Worm (Caenorhabditis elegans) whole organism, L1 larva: ENCODE data around the gene ZC190.5.
A peak's percentile ranks its signal among the peaks of the same experiment; 100 is the strongest.

Experiments
- C16A3.4 ChIP-seq: fragments of 150-350 bp; optimal IDR thresholded peaks from 2 replicates; lab custom pipeline; 2014; ENCODE audit warnings: missing biosample characterization, missing genetic modification characterization
- F16B12.6 ChIP-seq: fragments of 150-350 bp; optimal IDR thresholded peaks from 2 replicates; lab custom pipeline; 2014; ENCODE audit warnings: missing biosample characterization, missing genetic modification characterization
- Y116A8C.19 ChIP-seq: sonication (generic microtip); optimal IDR thresholded peaks from 2 replicates; lab custom pipeline; 2016; ENCODE audit warnings: missing compliant biosample characterization, missing genetic modification characterization, borderline replicate concordance
- aha-1 ChIP-seq: fragments of 150-350 bp; optimal IDR thresholded peaks from 2 replicates; lab custom pipeline; 2014; ENCODE audit warnings: missing biosample characterization, missing genetic modification characterization
- alr-1 ChIP-seq: fragments of 200-800 bp; sonication (Bioruptor generic); optimal IDR thresholded peaks from 2 replicates; lab custom pipeline; 2018; ENCODE audit warnings: borderline replicate concordance, mild to moderate bottlenecking, missing genetic modification characterization, missing compliant biosample characterization
- ceh-8 ChIP-seq: fragments of 200-800 bp; sonication (Bioruptor generic); optimal IDR thresholded peaks from 2 replicates; lab custom pipeline; 2018; ENCODE audit warnings: mild to moderate bottlenecking, missing genetic modification characterization, moderate library complexity, missing compliant biosample characterization
- dpl-1 ChIP-seq, 3 experiments: fragments of 150-350 bp in 2 of 3; sonication (generic microtip) in 1 of 3; optimal IDR thresholded peaks; 2 replicates each; lab custom pipeline; 2014 to 2017; ENCODE audit warnings: missing biosample characterization in 3 of 3, missing genetic modification characterization in 3 of 3, missing genetic modification reagents in 3 of 3
- egl-27 ChIP-seq, 2 experiments: fragments of 150-350 bp in 1 of 2; sonication (generic microtip); optimal IDR thresholded peaks; 3 replicates each; lab custom pipeline; 2017 to 2018; ENCODE audit warnings: missing biosample characterization in 2 of 2, missing genetic modification characterization in 2 of 2, missing genetic modification reagents in 2 of 2
- elt-2 ChIP-seq: sonication (generic microtip); optimal IDR thresholded peaks from 2 replicates; lab custom pipeline; 2016; ENCODE audit warnings: missing genetic modification characterization, mild to moderate bottlenecking, inconsistent platforms, missing compliant biosample characterization, missing genetic modification reagents
- ets-5 ChIP-seq: fragments of 200-800 bp; sonication (Bioruptor generic); IDR thresholded peaks from 2 replicates; pipeline ENCODE4 v1.3.6; 2022; ENCODE audit warnings: missing genetic modification characterization, missing compliant biosample characterization
- fkh-10 ChIP-seq: sonication (generic microtip); optimal IDR thresholded peaks from 2 replicates; lab custom pipeline; 2017; ENCODE audit warnings: missing biosample characterization, missing genetic modification reagents, missing genetic modification characterization
- fos-1 ChIP-seq: fragments of 150-350 bp; optimal IDR thresholded peaks from 2 replicates; lab custom pipeline; 2014; ENCODE audit warnings: missing biosample characterization, missing genetic modification characterization
- grh-1 ChIP-seq: fragments of 200-800 bp; sonication (Bioruptor generic); IDR thresholded peaks from 2 replicates; pipeline ENCODE4 v1.3.6; 2022; ENCODE audit warnings: missing genetic modification reagents, missing genetic modification characterization, missing compliant biosample characterization
- hlh-4 ChIP-seq: sonication (generic microtip); optimal IDR thresholded peaks from 2 replicates; lab custom pipeline; 2016; ENCODE audit warnings: mild to moderate bottlenecking, missing genetic modification characterization, missing compliant biosample characterization
- irx-1 ChIP-seq: sonication (generic microtip); optimal IDR thresholded peaks from 2 replicates; lab custom pipeline; 2016; ENCODE audit warnings: missing genetic modification characterization, missing compliant biosample characterization
- isw-1 ChIP-seq: fragments of 200-800 bp; sonication (Bioruptor generic); IDR thresholded peaks from 2 replicates; pipeline ENCODE4 v1.3.6; 2022; ENCODE audit warnings: missing genetic modification characterization, missing compliant biosample characterization
- lin-13 ChIP-seq: fragments of 150-350 bp; optimal IDR thresholded peaks from 2 replicates; lab custom pipeline; 2014; ENCODE audit warnings: missing biosample characterization, missing genetic modification reagents, missing genetic modification characterization
- lin-14 ChIP-seq: fragments of 200-800 bp; sonication (Bioruptor generic); optimal IDR thresholded peaks from 2 replicates; lab custom pipeline; 2018; ENCODE audit warnings: mild to moderate bottlenecking, missing genetic modification characterization, moderate library complexity, missing compliant biosample characterization
- lin-15B ChIP-seq: fragments of 150-350 bp; sonication (generic microtip); optimal IDR thresholded peaks from 3 replicates; lab custom pipeline; 2014; ENCODE audit warnings: missing biosample characterization, missing genetic modification characterization
- lin-35 ChIP-seq, 2 experiments: fragments of 150-350 bp; optimal IDR thresholded peaks; 2 replicates each; lab custom pipeline; 2014; ENCODE audit warnings: missing biosample characterization in 2 of 2, missing genetic modification characterization in 2 of 2, missing genetic modification reagents in 2 of 2
- lin-39 ChIP-seq: fragments of 150-350 bp; optimal IDR thresholded peaks from 2 replicates; lab custom pipeline; 2014; ENCODE audit warnings: missing biosample characterization, missing genetic modification reagents, missing genetic modification characterization
- lir-3 ChIP-seq: sonication (generic microtip); optimal IDR thresholded peaks from 2 replicates; lab custom pipeline; 2016; ENCODE audit warnings: mild to moderate bottlenecking, missing genetic modification characterization, moderate library complexity, missing compliant biosample characterization; ENCODE audit not compliant: poor library complexity
- mab-9 ChIP-seq: fragments of 200-800 bp; sonication (Bioruptor generic); IDR thresholded peaks from 2 replicates; pipeline ENCODE4 v1.3.6; 2022; ENCODE audit warnings: missing genetic modification reagents, missing genetic modification characterization, missing compliant biosample characterization
- mdl-1 ChIP-seq, 2 experiments: fragments of 150-350 bp; optimal IDR thresholded peaks; 2 replicates each; lab custom pipeline; 2014 to 2017; ENCODE audit warnings: missing biosample characterization in 2 of 2, missing genetic modification characterization in 2 of 2, inconsistent platforms in 1 of 2
- mef-2 ChIP-seq: fragments of 150-350 bp; optimal IDR thresholded peaks from 2 replicates; lab custom pipeline; 2014; ENCODE audit warnings: missing biosample characterization, missing genetic modification characterization
- nhr-11 ChIP-seq: fragments of 150-350 bp; optimal IDR thresholded peaks from 2 replicates; lab custom pipeline; 2014; ENCODE audit warnings: missing biosample characterization, missing genetic modification characterization
- nhr-20 ChIP-seq: sonication (generic microtip); optimal IDR thresholded peaks from 2 replicates; lab custom pipeline; 2016; ENCODE audit warnings: mild to moderate bottlenecking, missing genetic modification characterization, missing compliant biosample characterization
- nhr-237 ChIP-seq: fragments of 150-350 bp; optimal IDR thresholded peaks from 2 replicates; lab custom pipeline; 2014; ENCODE audit warnings: missing biosample characterization, missing genetic modification characterization
- nhr-47 ChIP-seq: sonication (generic microtip); optimal IDR thresholded peaks from 2 replicates; lab custom pipeline; 2016; ENCODE audit warnings: mild to moderate bottlenecking, missing genetic modification characterization, moderate library complexity, missing compliant biosample characterization
- nhr-71 ChIP-seq: sonication (generic microtip); optimal IDR thresholded peaks from 2 replicates; lab custom pipeline; 2016; ENCODE audit warnings: mild to moderate bottlenecking, missing genetic modification characterization, moderate library complexity, missing compliant biosample characterization
- nhr-76 ChIP-seq: sonication (generic microtip); optimal IDR thresholded peaks from 2 replicates; lab custom pipeline; 2017; ENCODE audit warnings: missing biosample characterization, missing genetic modification characterization
- nhr-77 ChIP-seq: fragments of 150-350 bp; optimal IDR thresholded peaks from 2 replicates; lab custom pipeline; 2014; ENCODE audit warnings: missing biosample characterization, missing genetic modification characterization
- nhr-84 ChIP-seq: sonication (generic microtip); optimal IDR thresholded peaks from 2 replicates; lab custom pipeline; 2017; ENCODE audit warnings: missing biosample characterization, missing genetic modification characterization
- nhr-85 ChIP-seq: sonication (generic microtip); peaks from one replicate; lab custom pipeline; 2016; ENCODE audit warnings: missing genetic modification characterization, inconsistent platforms, missing compliant biosample characterization
- nhr-90 ChIP-seq: sonication (generic microtip); optimal IDR thresholded peaks from 2 replicates; lab custom pipeline; 2016; ENCODE audit warnings: mild to moderate bottlenecking, missing genetic modification characterization, missing compliant biosample characterization; ENCODE audit not compliant: poor library complexity
- pag-3 ChIP-seq: sonication (generic microtip); optimal IDR thresholded peaks from 2 replicates; lab custom pipeline; 2017; ENCODE audit warnings: missing genetic modification characterization, mild to moderate bottlenecking, missing compliant biosample characterization, antibody characterized with exemption, borderline replicate concordance; ENCODE audit not compliant: insufficient read depth
- pax-3 ChIP-seq: fragments of 200-800 bp; sonication (Bioruptor generic); optimal IDR thresholded peaks from 2 replicates; lab custom pipeline; 2018; ENCODE audit warnings: mild to moderate bottlenecking, missing genetic modification characterization, moderate library complexity, missing compliant biosample characterization
- pqm-1 ChIP-seq: sonication (generic microtip); optimal IDR thresholded peaks from 3 replicates; lab custom pipeline; 2017; ENCODE audit warnings: missing biosample characterization, missing genetic modification characterization
- snu-23 ChIP-seq: sonication (generic microtip); optimal IDR thresholded peaks from 2 replicates; lab custom pipeline; 2016; ENCODE audit warnings: missing genetic modification characterization, missing compliant biosample characterization
- sox-4 ChIP-seq: sonication (generic microtip); optimal IDR thresholded peaks from 2 replicates; lab custom pipeline; 2016; ENCODE audit warnings: missing genetic modification characterization, missing compliant biosample characterization
- swsn-7 ChIP-seq: sonication (generic microtip); optimal IDR thresholded peaks from 2 replicates; lab custom pipeline; 2016; ENCODE audit warnings: missing genetic modification characterization, missing compliant biosample characterization
- tlp-1 ChIP-seq: fragments of 150-350 bp; optimal IDR thresholded peaks from 2 replicates; lab custom pipeline; 2014; ENCODE audit warnings: missing biosample characterization, missing genetic modification characterization
- unc-30 ChIP-seq: sonication (generic microtip); optimal IDR thresholded peaks from 2 replicates; lab custom pipeline; 2017; ENCODE audit warnings: missing biosample characterization, missing genetic modification characterization
- unc-62 ChIP-seq: fragments of 150-350 bp; optimal IDR thresholded peaks from 2 replicates; lab custom pipeline; 2014; ENCODE audit warnings: missing biosample characterization, missing genetic modification reagents, missing genetic modification characterization
- unc-86 ChIP-seq: sonication (generic microtip); optimal IDR thresholded peaks from 2 replicates; lab custom pipeline; 2016; ENCODE audit warnings: missing genetic modification characterization, missing compliant biosample characterization
- vab-15 ChIP-seq: sonication (generic microtip); optimal IDR thresholded peaks from 2 replicates; lab custom pipeline; 2017; ENCODE audit warnings: missing genotype, mild to moderate bottlenecking, missing genetic modification characterization, missing compliant biosample characterization
- zip-4 ChIP-seq: fragments of 200-800 bp; sonication (Bioruptor generic); optimal IDR thresholded peaks from 2 replicates; lab custom pipeline; 2018; ENCODE audit warnings: mild to moderate bottlenecking, missing genetic modification characterization, moderate library complexity, missing compliant biosample characterization
- ztf-11 ChIP-seq, 2 experiments: sonication (generic microtip); optimal IDR thresholded peaks; 2 replicates each; lab custom pipeline; 2016 to 2017; ENCODE audit warnings: missing genetic modification characterization in 2 of 2, missing biosample characterization in 1 of 2, missing compliant biosample characterization in 1 of 2
- ztf-4 ChIP-seq: fragments of 150-350 bp; optimal IDR thresholded peaks from 2 replicates; lab custom pipeline; 2014; ENCODE audit warnings: missing biosample characterization, missing genetic modification characterization

Gene ZC190.5

ce11 chrV:8660475-8660874 is 12.9 kb downstream of the ZC190.5 start (continued):
- TF ChIP-seq tlp-1 (tag; lab: Kevin White, UChicago) (no peak), nhr-20 (tag; lab: Kevin White, UChicago) (no peak)
- TF ChIP-seq, all 84 proteins: peak for 6

- TF ChIP-seq pqm-1 (tag; lab: Kevin White, UChicago) (no peak), mab-9 (GFP tag; lab: Robert Waterston, UW) (no peak), F16B12.6 (tag; lab: Kevin White, UChicago) (no peak), mdl-1 (tag; optimal IDR thresholded peaks at IDR 0.05; lab: Kevin White, UChicago) (peak in 1 of 2 experiments; percentile 56), zip-4 (GFP tag; lab: Kevin White, UChicago) (no peak), C16A3.4 (tag; lab: Kevin White, UChicago) (peak; percentile 2), lin-14 (GFP tag; lab: Kevin White, UChicago) (peak; percentile 77), sox-4 (tag; lab: Kevin White, UChicago) (no peak), grh-1 (no peak), dpl-1 (GFP tag; optimal IDR thresholded peaks at IDR 0.05; lab: Kevin White, UChicago) (no peak), lir-3 (no peak), unc-62 (GFP tag; lab: Kevin White, UChicago) (no peak), isw-1 (GFP tag; lab: Robert Waterston, UW) (no peak), egl-27 (tag; optimal IDR thresholded peaks at IDR 0.05; lab: Kevin White, UChicago) (no peak), mef-2 (tag; lab: Kevin White, UChicago) (no peak), unc-30 (tag; lab: Kevin White, UChicago) (no peak), unc-86 (no peak), snu-23 (GFP tag; lab: Kevin White, UChicago) (peak; percentile 43), aha-1 (tag; lab: Kevin White, UChicago) (no peak), elt-2 (tag; lab: Kevin White, UChicago) (no peak), lin-35 (GFP tag; optimal IDR thresholded peaks at IDR 0.05; lab: Kevin White, UChicago) (no peak), fos-1 (no peak), Y116A8C.19 (tag; lab: Kevin White, UChicago) (no peak), ceh-8 (no peak), hlh-4 (no peak), nhr-47 (tag; lab: Kevin White, UChicago) (no peak), pax-3 (tag; lab: Kevin White, UChicago) (no peak), nhr-237 (no peak), nhr-76 (tag; lab: Kevin White, UChicago) (no peak), irx-1 (tag; lab: Kevin White, UChicago) (no peak), nhr-90 (tag; lab: Kevin White, UChicago) (no peak), lin-39 (tag; lab: Kevin White, UChicago) (no peak), alr-1 (tag; lab: Kevin White, UChicago) (no peak), ztf-11 (tag; optimal IDR thresholded peaks at IDR 0.05; lab: Kevin White, UChicago) (no peak), fkh-10 (GFP tag; lab: Kevin White, UChicago) (no peak), ets-5 (GFP tag; lab: Robert Waterston, UW) (no peak), lin-13 (GFP tag; lab: Kevin White, UChicago) (no peak), lin-15B (tag; lab: Kevin White, UChicago) (no peak), ztf-4 (tag; lab: Kevin White, UChicago) (peak; percentile 7), nhr-85 (tag; lab: Kevin White, UChicago) (no peak), nhr-77 (tag; lab: Kevin White, UChicago) (no peak), pag-3 (peak; percentile 91), swsn-7 (tag; lab: Kevin White, UChicago) (no peak), nhr-11 (tag; lab: Kevin White, UChicago) (no peak), vab-15 (tag; lab: Kevin White, UChicago) (no peak), nhr-84 (tag; lab: Kevin White, UChicago) (no peak), nhr-71 (tag; lab: Kevin White, UChicago) (peak; percentile 60)
These were observed 14.6 kb downstream of the ZC190.5 start for ce11 chrV:8658577-8659362.
